Worm (Caenorhabditis elegans): ENCODE measurements around the gene cutl-1.

The cutl-1 gene

DNA sequence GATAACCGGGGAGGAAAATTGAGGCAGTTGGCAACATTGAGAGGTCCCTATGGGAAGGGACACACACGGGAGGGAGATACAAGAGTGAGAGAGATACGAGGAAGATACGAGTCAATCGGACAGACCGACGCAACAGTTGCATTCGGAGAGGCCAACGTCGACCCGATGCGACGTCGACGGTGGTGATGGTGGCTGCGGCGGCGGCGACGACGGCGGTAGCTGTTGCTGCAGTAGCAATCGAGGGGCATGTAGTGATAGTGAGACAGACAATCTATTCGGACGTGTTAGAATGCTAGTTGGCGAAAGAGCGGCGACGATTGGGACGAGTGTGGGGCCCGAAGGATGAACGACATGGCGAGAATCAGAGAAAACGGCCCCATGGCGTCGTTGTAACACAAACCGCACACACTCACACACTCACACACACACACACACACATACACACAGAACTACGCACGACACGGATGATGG lies 12.5 kb downstream of the cutl-1 start:
- TF ChIP-seq nhr-237 (tag; optimal IDR thresholded peaks at IDR 0.05) = no peak
- TF ChIP-seq elt-3 (tag; optimal IDR thresholded peaks at IDR 0.05) = no peak
- no peak for TF ChIP-seq elt-2 (tag; optimal IDR thresholded peaks at IDR 0.05)
- no peak for TF ChIP-seq jun-1 (tag; optimal IDR thresholded peaks at IDR 0.05)
- peak; percentile 2 for TF ChIP-seq ceh-28 (tag; optimal IDR thresholded peaks at IDR 0.05)
- peak; percentile 33 for TF ChIP-seq nhr-23 (tag; optimal IDR thresholded peaks at IDR 0.05)
- no peak for TF ChIP-seq fos-1 (tag; optimal IDR thresholded peaks at IDR 0.05)
- TF ChIP-seq eor-1 (tag; optimal IDR thresholded peaks at IDR 0.05) = no peak
- no peak for TF ChIP-seq sea-2 (GFP tag; optimal IDR thresholded peaks at IDR 0.05)
- no peak for TF ChIP-seq nhr-12 (tag; optimal IDR thresholded peaks at IDR 0.05)
- no peak for TF ChIP-seq unc-62 (GFP tag; optimal IDR thresholded peaks at IDR 0.05)
- no peak for TF ChIP-seq fkh-10 (GFP tag; optimal IDR thresholded peaks at IDR 0.05)
- no peak for TF ChIP-seq daf-12 (tag; optimal IDR thresholded peaks at IDR 0.05)
- TF ChIP-seq zag-1 (tag; optimal IDR thresholded peaks at IDR 0.05) = no peak
- no peak for TF ChIP-seq unc-39 (tag; optimal IDR thresholded peaks at IDR 0.05)
- TF ChIP-seq ceh-16 (tag; optimal IDR thresholded peaks at IDR 0.05) = no peak
- TF ChIP-seq nhr-77 (tag; optimal IDR thresholded peaks at IDR 0.05) = no peak
- no peak for TF ChIP-seq nhr-28 (tag; optimal IDR thresholded peaks at IDR 0.05)
- TF ChIP-seq hmg-11 (tag; optimal IDR thresholded peaks at IDR 0.05) = no peak
- TF ChIP-seq ceh-9 (tag; optimal IDR thresholded peaks at IDR 0.05) = no peak
- TF ChIP-seq nhr-76 (tag; optimal IDR thresholded peaks at IDR 0.05) = no peak
- TF ChIP-seq ztf-4 (tag; optimal IDR thresholded peaks at IDR 0.05) = no peak
- no peak for TF ChIP-seq R02D3.7 (tag; optimal IDR thresholded peaks at IDR 0.05)
- TF ChIP-seq mml-1 (tag; optimal IDR thresholded peaks at IDR 0.05) = no peak
- TF ChIP-seq nfya-1 (tag; optimal IDR thresholded peaks at IDR 0.05; ENCODE audit: insufficient read depth) = peak; percentile 45
- TF ChIP-seq lin-39 (tag; optimal IDR thresholded peaks at IDR 0.05) = peak; percentile 17
- TF ChIP-seq mdl-1 (tag; optimal IDR thresholded peaks at IDR 0.05) = no peak
- no peak for TF ChIP-seq nhr-43 (tag; optimal IDR thresholded peaks at IDR 0.05; ENCODE audit: poor library complexity, severe bottlenecking)
- no peak for TF ChIP-seq pha-4 (tag; optimal IDR thresholded peaks at IDR 0.05)
- TF ChIP-seq lsy-12 (tag; optimal IDR thresholded peaks at IDR 0.05) = peak; percentile 8
- no peak for TF ChIP-seq ZK546.5 (tag; optimal IDR thresholded peaks at IDR 0.05)
- no peak for TF ChIP-seq egl-5 (tag; optimal IDR thresholded peaks at IDR 0.05)
- no peak for TF ChIP-seq nhr-11 (tag; optimal IDR thresholded peaks at IDR 0.05)
- TF ChIP-seq snpc-4 (tag; optimal IDR thresholded peaks at IDR 0.05) = no peak
- no peak for TF ChIP-seq elt-1 (tag; optimal IDR thresholded peaks at IDR 0.05)
- TF ChIP-seq skn-1 (tag; optimal IDR thresholded peaks at IDR 0.05) = no peak
- no peak for TF ChIP-seq nhr-67 (tag; optimal IDR thresholded peaks at IDR 0.05)
- TF ChIP-seq fkh-2 (tag; optimal IDR thresholded peaks at IDR 0.05) = no peak
- TF ChIP-seq ztf-11 (tag; optimal IDR thresholded peaks at IDR 0.05) = no peak

DNA sequence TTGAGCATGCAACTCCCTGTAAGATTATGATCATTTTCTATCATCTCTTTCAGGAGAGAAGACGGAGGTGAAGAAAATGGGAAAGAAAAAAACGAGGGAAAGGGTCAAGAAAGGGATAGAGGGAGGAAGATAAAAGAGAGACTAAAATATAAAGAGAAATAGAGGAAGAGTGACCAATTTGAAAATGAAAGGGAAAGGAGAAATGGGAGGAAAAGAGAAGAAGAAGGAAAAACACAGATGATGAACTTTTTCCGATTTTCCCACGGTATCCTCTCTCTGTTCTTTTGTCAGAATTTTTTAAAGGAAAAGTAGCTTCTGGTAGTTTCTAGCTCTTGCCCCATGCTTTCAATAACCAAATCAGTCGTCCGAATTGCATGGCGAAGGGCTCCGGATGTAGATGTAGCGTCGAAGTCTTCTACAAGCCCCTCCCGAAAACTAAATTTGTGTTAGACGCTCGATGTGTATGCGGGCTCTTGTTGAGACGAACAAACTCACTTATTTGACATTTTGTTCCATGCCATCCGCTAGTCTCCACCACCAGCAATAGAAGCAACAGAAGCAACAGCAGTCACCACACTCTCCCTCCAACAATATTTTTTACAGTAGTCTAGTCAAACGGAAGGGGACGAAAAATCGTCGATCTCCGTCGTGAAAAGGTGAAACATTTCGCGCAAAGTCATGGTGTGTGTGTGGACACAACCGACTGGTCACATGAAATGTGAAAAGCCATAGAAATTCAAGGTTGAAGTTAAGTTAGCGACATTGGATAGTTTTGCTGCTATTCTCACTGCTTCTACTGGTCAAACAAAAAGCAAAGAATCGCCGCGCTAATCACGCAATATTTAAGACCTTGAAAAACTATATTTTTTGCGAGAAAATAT lies 14.3 kb downstream of the cutl-1 start, which contains the start of gene somi-1:
Gene somi-1, minus strand, starts transcription at position 18 of the 881 bp plus-strand sequence.
- TF ChIP-seq nhr-76 (tag; optimal IDR thresholded peaks at IDR 0.05) (no peak), egl-5 (tag; optimal IDR thresholded peaks at IDR 0.05) (no peak), nhr-237 (tag; optimal IDR thresholded peaks at IDR 0.05) (no peak), zag-1 (tag; optimal IDR thresholded peaks at IDR 0.05) (no peak), ztf-4 (tag; optimal IDR thresholded peaks at IDR 0.05) (no peak), nhr-23 (tag; optimal IDR thresholded peaks at IDR 0.05) (peak; percentile 51), lin-39 (tag; optimal IDR thresholded peaks at IDR 0.05) (peak; percentile 36), ama-1 (optimal IDR thresholded peaks at IDR 0.05) (peak; percentile 54), nhr-43 (tag; optimal IDR thresholded peaks at IDR 0.05; ENCODE audit: poor library complexity, severe bottlenecking) (peak; percentile 45), nhr-25 (tag; optimal IDR thresholded peaks at IDR 0.05) (peak; percentile 69), jun-1 (tag; optimal IDR thresholded peaks at IDR 0.05) (peak; percentile 1), nhr-12 (tag; optimal IDR thresholded peaks at IDR 0.05) (no peak), fkh-10 (GFP tag; optimal IDR thresholded peaks at IDR 0.05) (peak; percentile 26)

Data from whole organism, L3 larva.